Worm (Caenorhabditis elegans) whole organism, L2 larva: ENCODE measurements around the gene C34E10.10.
A peak's percentile ranks its signal among the peaks of the same experiment; 100 is the strongest.

Experiments
- C34F6.9 ChIP-seq: fragments of 150-350 bp; optimal IDR thresholded peaks from 2 replicates; lab custom pipeline; 2014; ENCODE audit warnings: missing biosample characterization, missing genetic modification characterization
- F13H6.1 ChIP-seq: sonication (generic microtip); optimal IDR thresholded peaks from 2 replicates; lab custom pipeline; 2016; ENCODE audit warnings: missing genetic modification characterization, missing compliant biosample characterization
- R02D3.7 ChIP-seq: fragments of 150-350 bp; optimal IDR thresholded peaks from 2 replicates; lab custom pipeline; 2014; ENCODE audit warnings: missing biosample characterization, missing genetic modification characterization
- aly-2 ChIP-seq: fragments of 150-350 bp; optimal IDR thresholded peaks from 2 replicates; lab custom pipeline; 2014; ENCODE audit warnings: missing biosample characterization, missing genetic modification characterization
- blmp-1 ChIP-seq: sonication (generic microtip); optimal IDR thresholded peaks from 2 replicates; lab custom pipeline; 2017; ENCODE audit warnings: missing genetic modification characterization, mild to moderate bottlenecking, missing compliant biosample characterization, antibody characterized with exemption, moderate library complexity; ENCODE audit not compliant: insufficient read depth
- ceh-16 ChIP-seq: fragments of 150-350 bp; optimal IDR thresholded peaks from 2 replicates; lab custom pipeline; 2014; ENCODE audit warnings: missing biosample characterization, missing genetic modification characterization
- ceh-82 ChIP-seq: fragments of 150-350 bp; optimal IDR thresholded peaks from 2 replicates; lab custom pipeline; 2014; ENCODE audit warnings: missing biosample characterization, missing genetic modification characterization
- crh-2 ChIP-seq: sonication (generic microtip); optimal IDR thresholded peaks from 2 replicates; lab custom pipeline; 2017; ENCODE audit warnings: missing biosample characterization, missing genetic modification characterization
- dmd-4 ChIP-seq: sonication (generic microtip); optimal IDR thresholded peaks from 2 replicates; lab custom pipeline; 2017; ENCODE audit warnings: missing biosample characterization, missing genetic modification characterization
- egl-27 ChIP-seq: sonication (generic microtip); optimal IDR thresholded peaks from 3 replicates; lab custom pipeline; 2017; ENCODE audit warnings: missing biosample characterization, missing genetic modification reagents, missing genetic modification characterization
- elt-3 ChIP-seq: sonication (generic microtip); optimal IDR thresholded peaks from 2 replicates; lab custom pipeline; 2017; ENCODE audit warnings: missing biosample characterization, missing genetic modification characterization
- fos-1 ChIP-seq: fragments of 150-350 bp; optimal IDR thresholded peaks from 2 replicates; lab custom pipeline; 2014; ENCODE audit warnings: missing biosample characterization, missing genetic modification characterization
- gmeb-1 ChIP-seq: fragments of 150-350 bp; optimal IDR thresholded peaks from 2 replicates; lab custom pipeline; 2014; ENCODE audit warnings: missing biosample characterization, missing genetic modification characterization
- lin-39 ChIP-seq: fragments of 150-350 bp; optimal IDR thresholded peaks from 2 replicates; lab custom pipeline; 2014; ENCODE audit warnings: missing biosample characterization, missing genetic modification reagents, missing genetic modification characterization
- mab-5 ChIP-seq: fragments of 150-350 bp; optimal IDR thresholded peaks from 2 replicates; lab custom pipeline; 2014; ENCODE audit warnings: missing biosample characterization, missing genetic modification characterization
- mbf-1 ChIP-seq: sonication (generic microtip); optimal IDR thresholded peaks from 2 replicates; lab custom pipeline; 2017; ENCODE audit warnings: missing biosample characterization, missing genetic modification characterization
- nhr-10 ChIP-seq: sonication (generic microtip); optimal IDR thresholded peaks from 2 replicates; lab custom pipeline; 2017; ENCODE audit warnings: missing biosample characterization, missing genetic modification characterization
- nhr-11 ChIP-seq: fragments of 150-350 bp; optimal IDR thresholded peaks from 2 replicates; lab custom pipeline; 2014; ENCODE audit warnings: missing biosample characterization, missing genetic modification characterization
- nhr-129 ChIP-seq: fragments of 150-350 bp; optimal IDR thresholded peaks from 2 replicates; lab custom pipeline; 2014; ENCODE audit warnings: missing biosample characterization, missing genetic modification characterization
- nhr-23 ChIP-seq: fragments of 150-350 bp; optimal IDR thresholded peaks from 2 replicates; lab custom pipeline; 2014; ENCODE audit warnings: missing biosample characterization, missing genetic modification reagents, missing genetic modification characterization
- nhr-6 ChIP-seq: fragments of 150-350 bp; optimal IDR thresholded peaks from 2 replicates; lab custom pipeline; 2014; ENCODE audit warnings: missing biosample characterization, missing genetic modification characterization
- nhr-77 ChIP-seq: fragments of 150-350 bp; optimal IDR thresholded peaks from 2 replicates; lab custom pipeline; 2014; ENCODE audit warnings: missing biosample characterization, missing genetic modification characterization
- peb-1 ChIP-seq: fragments of 150-350 bp; optimal IDR thresholded peaks from 2 replicates; lab custom pipeline; 2014; ENCODE audit warnings: missing biosample characterization, missing genetic modification characterization
- skn-1 ChIP-seq: sonication (generic microtip); optimal IDR thresholded peaks from 2 replicates; lab custom pipeline; 2017; ENCODE audit warnings: missing biosample characterization, missing genetic modification characterization
- sma-3 ChIP-seq: sonication (generic microtip); optimal IDR thresholded peaks from 2 replicates; lab custom pipeline; 2016; ENCODE audit warnings: missing genetic modification reagents, missing genetic modification characterization, missing compliant biosample characterization
- sma-9 ChIP-seq, 2 experiments: fragments of 150-350 bp in 1 of 2; sonication (generic microtip) in 1 of 2; optimal IDR thresholded peaks; 2 replicates each; lab custom pipeline; 2014 to 2016; ENCODE audit warnings: missing genetic modification characterization in 2 of 2, mild to moderate bottlenecking in 1 of 2, missing biosample characterization in 1 of 2, missing compliant biosample characterization in 1 of 2, missing genetic modification reagents in 1 of 2, moderate library complexity in 1 of 2
- unc-39 ChIP-seq: fragments of 150-350 bp; optimal IDR thresholded peaks from 2 replicates; lab custom pipeline; 2014; ENCODE audit warnings: missing biosample characterization, missing genetic modification characterization
- unc-55 ChIP-seq: fragments of 150-350 bp; sonication (generic microtip); optimal IDR thresholded peaks from 3 replicates; lab custom pipeline; 2014; ENCODE audit warnings: missing biosample characterization, missing genetic modification reagents, missing genetic modification characterization
- unc-62 ChIP-seq: fragments of 150-350 bp; optimal IDR thresholded peaks from 2 replicates; lab custom pipeline; 2014; ENCODE audit warnings: missing biosample characterization, missing genetic modification reagents, missing genetic modification characterization
- zag-1 ChIP-seq: fragments of 150-350 bp; optimal IDR thresholded peaks from 2 replicates; lab custom pipeline; 2014; ENCODE audit warnings: missing biosample characterization, missing genetic modification characterization
- ztf-1 ChIP-seq: fragments of 200-800 bp; sonication (Bioruptor generic); conservative IDR thresholded peaks from 2 replicates; pipeline ENCODE4 v1.3.6; 2022; ENCODE audit warnings: missing genetic modification characterization, missing compliant biosample characterization
- ztf-11 ChIP-seq: sonication (generic microtip); optimal IDR thresholded peaks from 2 replicates; lab custom pipeline; 2017; ENCODE audit warnings: missing biosample characterization, missing genetic modification characterization
- ztf-4 ChIP-seq: fragments of 150-350 bp; optimal IDR thresholded peaks from 2 replicates; lab custom pipeline; 2014; ENCODE audit warnings: missing biosample characterization, missing genetic modification characterization

C34E10.10 gene

DNA sequence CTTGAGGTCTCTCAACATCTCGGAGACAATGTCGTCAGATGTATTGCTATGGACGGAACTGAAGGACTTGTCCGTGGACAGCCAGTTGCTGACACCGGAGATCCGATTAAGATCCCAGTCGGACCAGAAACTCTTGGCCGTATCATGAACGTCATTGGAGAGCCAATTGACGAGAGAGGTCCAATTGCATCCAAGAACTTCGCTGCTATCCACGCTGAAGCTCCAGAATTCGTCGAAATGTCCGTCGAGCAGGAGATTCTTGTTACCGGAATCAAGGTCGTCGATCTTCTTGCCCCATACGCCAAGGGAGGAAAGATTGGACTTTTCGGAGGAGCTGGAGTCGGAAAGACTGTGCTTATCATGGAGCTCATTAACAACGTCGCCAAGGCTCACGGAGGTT lies 1.2 kb upstream of the C34E10.10 start:
- TF ChIP-seq unc-62 (no peak), sma-9 (GFP tag; optimal IDR thresholded peaks at IDR 0.05; lab: Kevin White, UChicago) (no peak), sma-9 (tag; optimal IDR thresholded peaks at IDR 0.05; lab: Kevin White, UChicago) (no peak), lin-39 (tag; lab: Kevin White, UChicago) (no peak), ceh-82 (no peak), crh-2 (no peak), ztf-1 (no peak), nhr-129 (tag; lab: Kevin White, UChicago) (no peak), ceh-16 (no peak), gmeb-1 (no peak), mbf-1 (tag; lab: Kevin White, UChicago) (no peak), nhr-23 (tag; lab: Kevin White, UChicago) (no peak), unc-39 (no peak), peb-1 (tag; lab: Kevin White, UChicago) (no peak)

DNA sequence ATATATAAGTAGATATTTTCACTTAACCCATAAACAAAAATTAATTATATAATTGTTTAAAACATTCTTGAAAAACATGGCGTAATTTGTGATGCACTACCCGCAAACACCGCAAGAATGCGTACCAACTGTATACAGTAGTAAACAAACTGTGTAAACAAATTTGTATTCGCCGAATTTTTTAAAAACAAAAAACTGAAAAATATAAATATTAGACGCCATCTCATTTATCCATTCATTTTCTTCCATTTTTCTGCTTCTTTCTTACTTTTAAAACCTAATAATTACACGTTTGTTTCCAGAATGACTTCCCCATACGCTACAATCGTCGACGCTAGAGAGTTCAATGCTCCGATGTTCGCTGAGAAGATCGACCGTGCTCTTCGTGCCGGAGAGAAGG lies 2.4 kb downstream of the C34E10.10 start, which contains the start of gene nex-1:
Gene nex-1, plus strand, starts transcription at position 301 of the 400 bp plus-strand sequence.
- TF ChIP-seq crh-2 = no peak
- no peak for TF ChIP-seq R02D3.7

DNA sequence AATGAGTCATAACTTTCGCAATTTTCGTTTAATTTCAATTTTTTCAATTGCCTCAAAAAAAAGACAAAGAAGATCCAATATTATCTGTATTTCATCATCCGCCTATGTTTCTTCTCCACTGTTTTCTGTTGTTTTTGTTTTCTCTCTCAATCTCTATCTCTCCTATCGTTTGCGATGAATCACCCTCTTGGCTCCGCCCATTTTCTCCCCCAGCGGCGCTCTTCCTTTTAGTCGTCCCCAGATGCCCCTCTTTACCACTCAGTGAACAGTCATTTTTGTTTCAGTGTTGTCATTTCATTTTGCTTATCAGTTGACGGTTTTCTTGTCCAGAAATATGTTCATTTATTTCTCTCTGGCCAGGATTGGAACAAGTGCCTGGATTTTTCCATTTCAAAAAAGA lies 2.8 kb downstream of the C34E10.10 start:
- TF ChIP-seq crh-2 (no peak), sma-9 (GFP tag; optimal IDR thresholded peaks at IDR 0.05; lab: Kevin White, UChicago) (no peak), sma-9 (tag; optimal IDR thresholded peaks at IDR 0.05; lab: Kevin White, UChicago) (no peak), nhr-6 (no peak), C34F6.9 (peak; percentile 51), unc-55 (GFP tag; lab: Kevin White, UChicago) (peak; percentile 63), F13H6.1 (tag; lab: Kevin White, UChicago) (no peak), skn-1 (tag; lab: Kevin White, UChicago) (no peak), gmeb-1 (no peak), nhr-77 (tag; lab: Kevin White, UChicago) (no peak), ztf-4 (tag; lab: Kevin White, UChicago) (no peak), nhr-129 (tag; lab: Kevin White, UChicago) (peak; percentile 61), sma-3 (GFP tag; lab: Kevin White, UChicago) (peak; percentile 47), nhr-10 (tag; lab: Kevin White, UChicago) (no peak), dmd-4 (no peak), fos-1 (peak; percentile 94), peb-1 (tag; lab: Kevin White, UChicago) (no peak), mbf-1 (tag; lab: Kevin White, UChicago) (no peak)

DNA sequence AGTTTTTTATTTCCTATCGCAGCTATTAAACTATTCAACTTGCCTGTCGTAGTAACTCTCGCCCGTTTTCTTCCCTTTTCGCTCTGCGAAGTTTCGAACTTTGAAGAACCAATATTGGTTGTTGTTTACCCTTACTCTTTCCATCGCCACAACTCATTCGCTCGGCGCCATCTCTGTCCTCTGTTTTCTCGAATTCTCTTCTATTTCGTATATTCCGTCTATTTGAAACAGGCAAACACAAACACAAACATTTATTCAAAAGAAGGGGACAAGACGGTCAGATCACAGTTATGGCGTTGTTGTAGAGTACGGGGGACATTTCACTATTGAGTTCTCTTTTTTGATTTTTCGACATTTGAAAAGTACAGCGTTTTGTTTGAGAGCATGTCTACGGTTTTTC lies 4.9 kb downstream of the C34E10.10 start:
- TF ChIP-seq nhr-129 (tag; lab: Kevin White, UChicago) (peak; percentile 62), unc-39 (no peak), F13H6.1 (tag; lab: Kevin White, UChicago) (peak; percentile 60)

ce11 chrIII:5221820-5222219 lies 5.9 kb downstream of the C34E10.10 start:
- no peak for TF ChIP-seq unc-62
- no peak for TF ChIP-seq skn-1 (tag; lab: Kevin White, UChicago)
- no peak for TF ChIP-seq blmp-1 (tag; lab: Kevin White, UChicago)
- TF ChIP-seq mbf-1 (tag; lab: Kevin White, UChicago) = no peak
- TF ChIP-seq ztf-4 (tag; lab: Kevin White, UChicago) = no peak
- no peak for TF ChIP-seq gmeb-1
- TF ChIP-seq elt-3 (tag; lab: Kevin White, UChicago) = no peak
- TF ChIP-seq nhr-6 = no peak
- no peak for TF ChIP-seq peb-1 (tag; lab: Kevin White, UChicago)
- TF ChIP-seq ceh-82 = no peak
- TF ChIP-seq sma-9 (GFP tag; optimal IDR thresholded peaks at IDR 0.05; lab: Kevin White, UChicago) = no peak
- TF ChIP-seq sma-9 (tag; optimal IDR thresholded peaks at IDR 0.05; lab: Kevin White, UChicago) = no peak
- TF ChIP-seq dmd-4 = no peak
- no peak for TF ChIP-seq zag-1 (tag; lab: Kevin White, UChicago)

ce11 chrIII:5218687-5219086 lies 9.0 kb downstream of the C34E10.10 start, which contains the start of gene ZC155.2:
ZC155.2 (plus strand) TSS chrIII:5218987.
- peak; percentile 23 for TF ChIP-seq mab-5 (tag; lab: Kevin White, UChicago)
- TF ChIP-seq egl-27 (tag; lab: Kevin White, UChicago) = no peak

- TF ChIP-seq zag-1 (tag; lab: Kevin White, UChicago) = no peak
- TF ChIP-seq gmeb-1 = no peak
- TF ChIP-seq nhr-23 (tag; lab: Kevin White, UChicago) = no peak
- TF ChIP-seq nhr-11 (tag; lab: Kevin White, UChicago) = no peak
- TF ChIP-seq ztf-11 (tag; lab: Kevin White, UChicago) = no peak
- TF ChIP-seq unc-39 = no peak
- TF ChIP-seq ceh-16 = no peak
- no peak for TF ChIP-seq mbf-1 (tag; lab: Kevin White, UChicago)
- TF ChIP-seq aly-2 (tag; lab: Kevin White, UChicago) = no peak
- no peak for TF ChIP-seq mab-5 (tag; lab: Kevin White, UChicago)
- TF ChIP-seq lin-39 (tag; lab: Kevin White, UChicago) = no peak
- no peak for TF ChIP-seq skn-1 (tag; lab: Kevin White, UChicago)
Observed at ce11 chrIII:5217511-5217910, 10.2 kb downstream of the C34E10.10 start, which contains the start of gene cutl-19. cutl-19 (minus strand) TSS chrIII:5217611.
